Worm (Caenorhabditis elegans): ENCODE data around the gene W07A12.8.

Gene W07A12.8

DNA sequence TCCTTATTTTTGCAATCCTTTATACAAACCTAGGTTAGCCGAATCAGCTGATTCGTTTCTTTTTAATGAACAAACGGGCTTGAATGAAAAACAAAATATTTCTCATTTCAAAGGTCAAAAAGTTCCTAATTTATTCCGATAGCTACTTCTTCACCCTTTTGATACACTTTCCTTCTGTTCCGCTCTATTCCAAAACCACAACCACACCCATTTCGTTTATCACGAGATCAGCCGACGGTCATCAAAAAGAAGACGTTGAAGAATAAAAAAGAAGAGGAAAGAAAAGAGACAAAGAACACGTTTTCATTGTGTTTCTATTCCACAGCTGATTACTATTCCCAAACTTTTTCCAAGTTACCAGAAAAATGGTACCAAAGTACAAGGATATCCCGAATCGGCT, 17.5 kb downstream of the W07A12.8 start:
- TF ChIP-seq C38D4.7 (GFP tag; optimal IDR thresholded peaks at IDR 0.05) (no peak), dmd-4 (tag; optimal IDR thresholded peaks at IDR 0.05; ENCODE audit: borderline replicate concordance) (no peak), Y22D7AL.16 (tag; optimal IDR thresholded peaks at IDR 0.05) (no peak), mec-3 (tag; optimal IDR thresholded peaks at IDR 0.05; ENCODE audit: borderline replicate concordance) (no peak), ceh-19 (GFP tag; optimal IDR thresholded peaks at IDR 0.05) (no peak), ceh-14 (tag; optimal IDR thresholded peaks at IDR 0.05) (no peak), ceh-48 (tag; optimal IDR thresholded peaks at IDR 0.05) (no peak), npax-4 (tag; optimal IDR thresholded peaks at IDR 0.05) (no peak), ceh-22 (tag; optimal IDR thresholded peaks at IDR 0.05) (no peak), tbx-2 (tag; optimal IDR thresholded peaks at IDR 0.05) (no peak)

DNA sequence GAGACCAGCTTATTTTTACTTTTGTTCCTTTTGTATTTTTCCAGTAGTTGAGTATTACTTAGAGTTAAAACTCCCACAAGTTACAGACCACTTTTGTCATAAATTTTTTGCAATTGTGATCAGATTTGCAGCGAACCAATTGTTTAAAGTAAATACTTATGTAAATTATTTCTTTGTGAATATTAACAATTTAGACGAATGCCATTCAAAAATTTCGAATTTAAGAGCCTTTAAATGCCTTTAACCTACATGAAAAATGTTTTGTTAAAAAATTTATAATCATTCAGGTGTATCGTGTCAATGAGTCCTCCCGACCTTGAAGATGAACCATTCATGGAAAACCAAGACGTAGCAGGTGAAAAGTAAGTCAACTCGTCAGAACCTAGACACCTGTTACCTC, 19.7 kb downstream of the W07A12.8 start, which contains the start of gene W07A12.4:
W07A12.4 (plus strand) TSS at position 301 of the 400 bp plus-strand sequence.
- no peak for TF ChIP-seq C38D4.7 (GFP tag; optimal IDR thresholded peaks at IDR 0.05)
- TF ChIP-seq nfya-1 (tag; optimal IDR thresholded peaks at IDR 0.05): no peak
- no peak for TF ChIP-seq pha-2 (tag; optimal IDR thresholded peaks at IDR 0.05)

DNA sequence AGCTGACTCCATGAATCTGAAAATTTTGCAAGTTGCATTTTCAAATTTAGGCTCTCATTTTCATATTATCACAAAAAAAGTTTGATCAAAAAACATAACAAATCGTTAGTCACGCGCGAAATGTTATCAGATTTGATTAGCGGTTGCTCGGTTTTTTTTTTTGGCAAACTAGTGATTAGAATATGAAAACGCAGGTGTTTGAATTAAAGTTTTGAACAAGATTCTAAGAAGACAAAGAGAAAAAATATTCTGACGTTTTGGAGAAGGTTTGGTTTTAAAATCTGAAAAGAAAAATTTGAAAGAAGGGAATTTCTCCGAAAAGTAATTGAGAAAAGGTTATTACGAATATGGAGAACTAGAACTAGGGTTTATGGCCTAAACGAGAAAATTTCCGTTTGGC, 21.2 kb downstream of the W07A12.8 start:
- TF ChIP-seq sox-4 (tag; optimal IDR thresholded peaks at IDR 0.05) (no peak), ceh-31 (tag; optimal IDR thresholded peaks at IDR 0.05) (no peak), hlh-30 (tag; optimal IDR thresholded peaks at IDR 0.05; ENCODE audit: insufficient read depth) (no peak), dve-1 (tag; optimal IDR thresholded peaks at IDR 0.05) (no peak), dmd-4 (tag; optimal IDR thresholded peaks at IDR 0.05; ENCODE audit: borderline replicate concordance) (no peak), gmeb-2 (tag; optimal IDR thresholded peaks at IDR 0.05) (no peak), unc-55 (GFP tag; optimal IDR thresholded peaks at IDR 0.05) (no peak), madf-2 (tag; optimal IDR thresholded peaks at IDR 0.05) (no peak), rnt-1 (tag; optimal IDR thresholded peaks at IDR 0.05) (no peak), ceh-9 (tag; optimal IDR thresholded peaks at IDR 0.05) (no peak)

DNA sequence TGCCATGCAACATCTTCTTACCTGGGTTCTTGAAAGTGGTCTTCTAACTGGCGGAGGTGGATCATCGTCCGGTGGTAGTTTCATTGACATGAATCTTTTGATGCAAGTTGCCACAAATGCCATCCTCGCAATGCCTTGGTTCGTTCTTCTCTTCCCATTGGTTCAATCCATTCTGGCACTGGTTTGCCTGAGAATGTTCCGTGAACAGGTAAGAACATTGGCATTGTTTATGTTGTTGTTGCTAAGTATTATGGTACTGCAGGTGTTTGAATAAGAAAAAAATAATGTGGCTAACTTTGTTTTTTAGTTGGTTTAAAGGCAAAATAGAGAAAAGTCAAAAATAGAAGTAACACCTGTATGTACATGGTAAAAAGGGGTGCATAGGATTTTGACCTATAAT, 21.8 kb downstream of the W07A12.8 start:
- TF ChIP-seq elt-4 (tag; optimal IDR thresholded peaks at IDR 0.05): no peak
- no peak for TF ChIP-seq unc-55 (GFP tag; optimal IDR thresholded peaks at IDR 0.05)
- TF ChIP-seq gmeb-2 (tag; optimal IDR thresholded peaks at IDR 0.05): no peak
- TF ChIP-seq tbx-7 (tag; optimal IDR thresholded peaks at IDR 0.05): no peak
- TF ChIP-seq mec-3 (tag; optimal IDR thresholded peaks at IDR 0.05; ENCODE audit: borderline replicate concordance): no peak
- no peak for TF ChIP-seq F13H6.1 (tag; optimal IDR thresholded peaks at IDR 0.05)
- no peak for TF ChIP-seq nhr-11 (tag; optimal IDR thresholded peaks at IDR 0.05)
- TF ChIP-seq elt-2 (tag; optimal IDR thresholded peaks at IDR 0.05): no peak
- TF ChIP-seq nhr-232 (tag; optimal IDR thresholded peaks at IDR 0.05): no peak

DNA sequence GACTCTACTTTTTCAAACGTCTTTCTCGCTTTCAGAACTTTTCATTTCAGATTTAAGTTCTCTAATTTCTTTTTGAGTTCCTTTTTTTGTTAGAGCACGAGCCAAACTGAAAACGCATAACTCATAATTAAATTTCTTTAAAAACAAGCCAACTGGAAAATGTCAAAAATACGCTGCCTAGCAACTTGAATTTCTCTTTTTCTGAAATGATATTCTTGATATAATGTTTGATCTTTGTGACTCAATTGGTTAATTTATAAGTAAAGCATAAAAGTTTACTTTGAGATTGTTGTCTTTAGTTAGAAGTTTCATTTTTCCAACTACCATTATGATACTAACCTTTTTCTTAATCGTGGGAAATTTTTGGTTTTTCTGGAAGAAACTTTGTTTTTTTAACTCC, 24.5 kb downstream of the W07A12.8 start:
- TF ChIP-seq Y22D7AL.16 (tag; optimal IDR thresholded peaks at IDR 0.05) (no peak), pat-9 (tag; optimal IDR thresholded peaks at IDR 0.05) (no peak), C38D4.7 (GFP tag; optimal IDR thresholded peaks at IDR 0.05) (no peak), ama-1 (optimal IDR thresholded peaks at IDR 0.05) (no peak), pha-4 (tag; optimal IDR thresholded peaks at IDR 0.05) (no peak), pha-2 (tag; optimal IDR thresholded peaks at IDR 0.05) (no peak), ceh-2 (tag; optimal IDR thresholded peaks at IDR 0.05) (no peak), sox-4 (tag; optimal IDR thresholded peaks at IDR 0.05) (no peak), odd-2 (tag; optimal IDR thresholded peaks at IDR 0.05) (no peak), hlh-30 (tag; optimal IDR thresholded peaks at IDR 0.05; ENCODE audit: insufficient read depth) (no peak), syd-9 (tag; optimal IDR thresholded peaks at IDR 0.05) (no peak), pqm-1 (tag; optimal IDR thresholded peaks at IDR 0.05) (no peak), gmeb-2 (tag; optimal IDR thresholded peaks at IDR 0.05) (no peak), pag-3 (tag; optimal IDR thresholded peaks at IDR 0.05; ENCODE audit: borderline replicate concordance) (no peak), ets-4 (tag; optimal IDR thresholded peaks at IDR 0.05) (no peak), K09A11.1 (tag; optimal IDR thresholded peaks at IDR 0.05; ENCODE audit: insufficient read depth) (no peak), ceh-18 (tag; optimal IDR thresholded peaks at IDR 0.05) (no peak), fax-1 (tag; optimal IDR thresholded peaks at IDR 0.05) (no peak), elt-2 (tag; optimal IDR thresholded peaks at IDR 0.05) (no peak), hlh-6 (tag; optimal IDR thresholded peaks at IDR 0.05) (no peak)

Measured in whole organism, late embryonic.